Worm (Caenorhabditis elegans) whole organism, L4/young adult: ENCODE data around the gene cnc-9.

ENCODE experiments used
- dao-5 ChIP-seq: sonication (generic microtip); optimal IDR thresholded peaks from 2 replicates; lab custom pipeline; 2016; ENCODE audit warnings: missing genotype, missing genetic modification characterization, moderate library complexity, missing compliant biosample characterization
- him-1 ChIP-seq: sonication (generic microtip); optimal IDR thresholded peaks from 2 replicates; lab custom pipeline; 2016; ENCODE audit warnings: missing genotype, missing genetic modification reagents, missing genetic modification characterization, missing compliant biosample characterization

DNA sequence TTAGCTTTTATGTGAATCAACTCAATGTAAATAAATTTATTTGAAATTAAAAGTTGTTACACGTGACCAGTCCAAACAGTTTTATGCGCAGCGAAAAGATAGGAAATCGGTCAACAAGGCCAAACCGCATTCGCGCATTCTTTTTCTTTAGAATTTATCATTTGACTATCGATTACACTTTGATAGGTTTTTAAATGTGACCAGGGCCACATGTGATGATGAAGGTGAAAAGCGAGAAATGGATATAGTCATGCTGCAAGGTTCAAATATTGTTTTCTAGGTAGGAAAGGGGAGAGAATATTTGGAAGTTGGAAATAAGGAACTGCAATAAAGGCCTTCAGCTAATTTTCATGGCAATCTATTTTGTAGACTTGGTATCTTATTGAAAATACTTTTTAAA lies 36.9 kb upstream of the cnc-9 start:
- TF ChIP-seq dao-5 (tag; lab: Kevin White, UChicago) (no peak), him-1 (tag; lab: Kevin White, UChicago) (no peak)
